Worm (Caenorhabditis elegans) whole organism, L4 larva: ENCODE data around the gene srx-10.

Source experiments
- F26F4.8 ChIP-seq: fragments of 200-800 bp; sonication (Bioruptor generic); conservative IDR thresholded peaks from 2 replicates; pipeline ENCODE4 v1.3.6; 2022; ENCODE audit warnings: missing genetic modification characterization, missing compliant biosample characterization
- T20F7.1 ChIP-seq: fragments of 200-800 bp; sonication (Bioruptor generic); optimal IDR thresholded peaks from 2 replicates; lab custom pipeline; 2018; ENCODE audit warnings: mild to moderate bottlenecking, missing genetic modification characterization, missing compliant biosample characterization
- arid-1 ChIP-seq: fragments of 200-800 bp; sonication (Bioruptor generic); conservative IDR thresholded peaks from 2 replicates; pipeline ENCODE4 v1.3.6; 2022; ENCODE audit warnings: missing genetic modification reagents, missing genetic modification characterization, missing compliant biosample characterization
- ceh-28 ChIP-seq: fragments of 150-350 bp; optimal IDR thresholded peaks from 2 replicates; lab custom pipeline; 2014; ENCODE audit warnings: missing biosample characterization, missing genetic modification reagents, missing genetic modification characterization
- ctbp-1 ChIP-seq: fragments of 200-800 bp; sonication (Bioruptor generic); IDR thresholded peaks from 2 replicates; pipeline ENCODE4 v1.3.6; 2022; ENCODE audit warnings: missing genetic modification reagents, missing genetic modification characterization, missing compliant biosample characterization
- daf-16 ChIP-seq, 3 experiments: sonication (generic microtip); optimal IDR thresholded peaks; 2 replicates each; lab custom pipeline; 2016 to 2017; ENCODE audit warnings: missing genetic modification characterization in 3 of 3, missing genetic modification reagents in 3 of 3, mild to moderate bottlenecking in 2 of 3, missing compliant biosample characterization in 2 of 3, missing biosample characterization in 1 of 3, moderate library complexity in 1 of 3
- daf-8 ChIP-seq: fragments of 200-800 bp; sonication (Bioruptor generic); IDR thresholded peaks from 2 replicates; pipeline ENCODE4 v1.3.6; 2022; ENCODE audit warnings: missing genetic modification characterization, missing compliant biosample characterization
- dmd-6 ChIP-seq: fragments of 200-800 bp; sonication (Bioruptor generic); IDR thresholded peaks from 2 replicates; pipeline ENCODE4 v1.3.6; 2022; ENCODE audit warnings: missing genetic modification reagents, missing genetic modification characterization, missing compliant biosample characterization
- dmd-8 ChIP-seq: fragments of 200-800 bp; sonication (Bioruptor generic); IDR thresholded peaks from 2 replicates; pipeline ENCODE4 v1.3.6; 2022; ENCODE audit warnings: missing genetic modification characterization, missing compliant biosample characterization
- dmd-9 ChIP-seq: fragments of 200-800 bp; sonication (Bioruptor generic); IDR thresholded peaks from 2 replicates; pipeline ENCODE4 v1.3.6; 2022; ENCODE audit warnings: missing genetic modification reagents, missing genetic modification characterization, missing compliant biosample characterization
- dve-1 ChIP-seq: sonication (generic microtip); optimal IDR thresholded peaks from 2 replicates; lab custom pipeline; 2017; ENCODE audit warnings: antibody characterized with exemption, mild to moderate bottlenecking, missing genetic modification characterization, missing compliant biosample characterization; ENCODE audit not compliant: insufficient read depth
- egl-27 ChIP-seq: sonication (generic microtip); optimal IDR thresholded peaks from 3 replicates; lab custom pipeline; 2017; ENCODE audit warnings: missing biosample characterization, missing genetic modification reagents, missing genetic modification characterization
- hif-1 ChIP-seq, 2 experiments: sonication (generic microtip); optimal IDR thresholded peaks; 2 replicates each; lab custom pipeline; 2016 to 2017; ENCODE audit warnings: missing compliant biosample characterization in 2 of 2, missing genetic modification characterization in 2 of 2, missing genetic modification reagents in 2 of 2, missing genotype in 2 of 2, mild to moderate bottlenecking in 1 of 2
- hlh-11 ChIP-seq: fragments of 200-800 bp; sonication (Bioruptor generic); optimal IDR thresholded peaks from 2 replicates; lab custom pipeline; 2018; ENCODE audit warnings: mild to moderate bottlenecking, missing genetic modification characterization, missing compliant biosample characterization
- hlh-30 ChIP-seq: sonication (generic microtip); optimal IDR thresholded peaks from 2 replicates; lab custom pipeline; 2017; ENCODE audit warnings: antibody characterized with exemption, mild to moderate bottlenecking, missing genetic modification characterization, missing compliant biosample characterization; ENCODE audit not compliant: insufficient read depth
- hmg-1.1 ChIP-seq: fragments of 200-800 bp; sonication (Bioruptor generic); IDR thresholded peaks from 2 replicates; pipeline ENCODE4 v1.3.6; 2022; ENCODE audit warnings: missing genetic modification reagents, missing genetic modification characterization, missing compliant biosample characterization
- lim-7 ChIP-seq: fragments of 200-800 bp; sonication (Bioruptor generic); IDR thresholded peaks from 2 replicates; pipeline ENCODE4 v1.3.6; 2022; ENCODE audit warnings: missing genetic modification characterization, missing compliant biosample characterization
- lin-1 ChIP-seq: fragments of 200-800 bp; sonication (Bioruptor generic); IDR thresholded peaks from 2 replicates; pipeline ENCODE4 v1.3.6; 2022; ENCODE audit warnings: missing genetic modification reagents, missing genetic modification characterization, missing compliant biosample characterization
- lin-15B ChIP-seq: fragments of 150-350 bp; sonication (generic microtip); optimal IDR thresholded peaks from 3 replicates; lab custom pipeline; 2014; ENCODE audit warnings: missing biosample characterization, missing genetic modification characterization
- lin-38 ChIP-seq: fragments of 200-800 bp; sonication (Bioruptor generic); IDR thresholded peaks from 2 replicates; pipeline ENCODE4 v1.3.6; 2022; ENCODE audit warnings: missing genetic modification reagents, missing genetic modification characterization, missing compliant biosample characterization
- mep-1 ChIP-seq: fragments of 150-350 bp; sonication (generic microtip); optimal IDR thresholded peaks from 3 replicates; lab custom pipeline; 2014; ENCODE audit warnings: missing biosample characterization, missing genetic modification characterization
- nhr-102 ChIP-seq: sonication (generic microtip); optimal IDR thresholded peaks from 2 replicates; lab custom pipeline; 2016; ENCODE audit warnings: mild to moderate bottlenecking, missing genetic modification characterization, moderate library complexity, missing compliant biosample characterization
- nhr-237 ChIP-seq: sonication (generic microtip); optimal IDR thresholded peaks from 2 replicates; lab custom pipeline; 2017; ENCODE audit warnings: missing biosample characterization, missing genetic modification characterization
- nhr-28 ChIP-seq: fragments of 150-350 bp; optimal IDR thresholded peaks from 2 replicates; lab custom pipeline; 2014; ENCODE audit warnings: missing biosample characterization, missing genetic modification characterization
- nhr-42 ChIP-seq: fragments of 200-800 bp; sonication (Bioruptor generic); IDR thresholded peaks from 2 replicates; pipeline ENCODE4 v1.3.6; 2022; ENCODE audit warnings: missing genetic modification characterization, missing compliant biosample characterization
- nhr-48 ChIP-seq: sonication (generic microtip); optimal IDR thresholded peaks from 2 replicates; lab custom pipeline; 2016; ENCODE audit warnings: mild to moderate bottlenecking, missing genetic modification characterization, missing compliant biosample characterization
- nhr-77 ChIP-seq: fragments of 150-350 bp; optimal IDR thresholded peaks from 2 replicates; lab custom pipeline; 2014; ENCODE audit warnings: missing biosample characterization, missing genetic modification characterization
- pha-4 ChIP-seq, 2 experiments: fragments of 150-350 bp in 1 of 2; fragments of 200-800 bp in 1 of 2; sonication (Bioruptor generic) in 1 of 2; IDR thresholded peaks in 1 of 2; optimal IDR thresholded peaks in 1 of 2; 2 replicates each; pipeline versions ENCODE4 v1.3.6 to Lab custom; 2014 to 2022; ENCODE audit warnings: missing genetic modification characterization in 2 of 2, missing genetic modification reagents in 2 of 2, missing biosample characterization in 1 of 2, missing compliant biosample characterization in 1 of 2
- php-3 ChIP-seq: fragments of 200-800 bp; sonication (Bioruptor generic); IDR thresholded peaks from 2 replicates; pipeline ENCODE4 v1.3.6; 2022; ENCODE audit warnings: missing genetic modification reagents, missing genetic modification characterization, missing compliant biosample characterization
- pqm-1 ChIP-seq: sonication (generic microtip); optimal IDR thresholded peaks from 2 replicates; lab custom pipeline; 2017; ENCODE audit warnings: missing biosample characterization, missing genetic modification characterization
- rbr-2 ChIP-seq: sonication (generic microtip); optimal IDR thresholded peaks from 2 replicates; lab custom pipeline; 2016; ENCODE audit warnings: missing genotype, missing genetic modification characterization, missing compliant biosample characterization
- set-16 ChIP-seq: fragments of 200-800 bp; sonication (Bioruptor generic); IDR thresholded peaks from 2 replicates; pipeline ENCODE4 v1.3.6; 2022; ENCODE audit warnings: missing genetic modification reagents, missing genetic modification characterization, missing compliant biosample characterization
- skn-1 ChIP-seq: fragments of 150-350 bp; optimal IDR thresholded peaks from 2 replicates; lab custom pipeline; 2014; ENCODE audit warnings: missing biosample characterization, missing genetic modification characterization
- spr-3 ChIP-seq: fragments of 200-800 bp; sonication (Bioruptor generic); optimal IDR thresholded peaks from 2 replicates; lab custom pipeline; 2018; ENCODE audit warnings: mild to moderate bottlenecking, missing genetic modification characterization, missing compliant biosample characterization
- unc-39 ChIP-seq: sonication (generic microtip); optimal IDR thresholded peaks from 2 replicates; lab custom pipeline; 2017; ENCODE audit warnings: missing biosample characterization, missing genetic modification characterization
- unc-62 ChIP-seq, 3 experiments: fragments of 150-350 bp in 1 of 3; sonication (generic microtip); optimal IDR thresholded peaks in 2 of 3; peaks in 1 of 3; 1 replicate in 1 of 3; 2 replicates in 2 of 3; lab custom pipeline; 2014 to 2017; ENCODE audit warnings: missing biosample characterization in 3 of 3, missing genetic modification characterization in 3 of 3, missing genetic modification reagents in 3 of 3, missing genotype in 1 of 3
- zfp-3 ChIP-seq: fragments of 200-800 bp; sonication (Bioruptor generic); conservative IDR thresholded peaks from 2 replicates; pipeline ENCODE4 v1.3.6; 2022; ENCODE audit warnings: missing genetic modification reagents, missing genetic modification characterization, missing compliant biosample characterization
- zip-2 ChIP-seq: fragments of 150-350 bp; optimal IDR thresholded peaks from 2 replicates; lab custom pipeline; 2014; ENCODE audit warnings: missing biosample characterization, missing genetic modification characterization

srx-10 gene

ce11 chrV:13946385-13947019, at the start of gene srx-10, which contains the start of gene clec-226:
TSS of gene srx-10 (minus strand) at chrV:13946485.
TSS of gene clec-226 (plus strand) at chrV:13946969.
- TF ChIP-seq dmd-9 (no peak), lin-38 (GFP tag; lab: Robert Waterston, UW) (no peak), rbr-2 (tag; lab: Kevin White, UChicago) (no peak), nhr-28 (tag; lab: Kevin White, UChicago) (no peak), egl-27 (tag; lab: Kevin White, UChicago) (no peak)

- TF ChIP-seq lin-15B (tag; lab: Kevin White, UChicago) (no peak), unc-39 (tag; lab: Kevin White, UChicago) (no peak), mep-1 (no peak), nhr-102 (tag; lab: Kevin White, UChicago) (no peak)
Measured at ce11 chrV:13993478-13993877, 47.2 kb upstream of the srx-10 start.

ce11 chrV:13992485-13992884, 46.2 kb upstream of the srx-10 start, which contains the start of gene droe-4:
TSS of gene droe-4 (plus strand) at chrV:13992656.
- TF ChIP-seq unc-62 (GFP tag; optimal IDR thresholded peaks at IDR 0.05 in 1 of 2; lab: Kevin White, UChicago) (peak in 1 of 2 experiments; percentile 56), unc-62 (tag; optimal IDR thresholded peaks at IDR 0.05; lab: Kevin White, UChicago) (no peak), T20F7.1 (GFP tag; lab: Kevin White, UChicago) (no peak)

ce11 chrV:13992017-13992416, 45.7 kb upstream of the srx-10 start:
- peak; percentile 20; the same call in 1 of the 2 replicates for TF ChIP-seq lin-38 (GFP tag; lab: Robert Waterston, UW)

ce11 chrV:13986823-13987222, 40.5 kb upstream of the srx-10 start:
- no peak for TF ChIP-seq set-16 (GFP tag; lab: Robert Waterston, UW)
- TF ChIP-seq daf-8 = no peak
- TF ChIP-seq dmd-6 (GFP tag; lab: Robert Waterston, UW) = peak; percentile 47; the same call in 1 of the 2 replicates
- TF ChIP-seq F26F4.8 (GFP tag; lab: Robert Waterston, UW) = no peak
- TF ChIP-seq hlh-30 (tag; lab: Kevin White, UChicago) = peak; percentile 2
- TF ChIP-seq ceh-28 (tag; lab: Kevin White, UChicago) = no peak
- no peak for TF ChIP-seq ctbp-1
- TF ChIP-seq daf-16 (GFP tag; optimal IDR thresholded peaks at IDR 0.05; lab: Kevin White, UChicago) = no peak
- TF ChIP-seq daf-16 (tag; optimal IDR thresholded peaks at IDR 0.05; lab: Kevin White, UChicago) = peak; percentile 58
- 0 out of 2 replicates have a peak, but pooled peaks have one; percentile 9 for TF ChIP-seq lim-7 (GFP tag; lab: Robert Waterston, UW)
- TF ChIP-seq zfp-3 (GFP tag; lab: Robert Waterston, UW) = 0 out of 2 replicates have a peak, but pooled peaks have one; percentile 63
- TF ChIP-seq nhr-28 (tag; lab: Kevin White, UChicago) = peak; percentile 88
- TF ChIP-seq T20F7.1 (GFP tag; lab: Kevin White, UChicago) = peak; percentile 46
- TF ChIP-seq nhr-48 (tag; lab: Kevin White, UChicago) = peak; percentile 26
- TF ChIP-seq hif-1 (tag; optimal IDR thresholded peaks at IDR 0.05; lab: Kevin White, UChicago) = peak in 1 of 2 experiments; percentile 56
- peak; percentile 57 for TF ChIP-seq hlh-11 (tag; lab: Kevin White, UChicago)
- TF ChIP-seq unc-62 (GFP tag; optimal IDR thresholded peaks at IDR 0.05 in 1 of 2; lab: Kevin White, UChicago) = no peak
- TF ChIP-seq unc-62 (tag; optimal IDR thresholded peaks at IDR 0.05; lab: Kevin White, UChicago) = no peak
- TF ChIP-seq zip-2 (tag; lab: Kevin White, UChicago) = no peak
- TF ChIP-seq nhr-77 (tag; lab: Kevin White, UChicago) = peak; percentile 43
- TF ChIP-seq lin-1 (GFP tag; lab: Robert Waterston, UW) = peak; percentile 7; the same call in 1 of the 2 replicates
- no peak for TF ChIP-seq nhr-237 (tag; lab: Kevin White, UChicago)
- no peak for TF ChIP-seq spr-3 (GFP tag; lab: Kevin White, UChicago)
- peak; percentile 84 for TF ChIP-seq dve-1 (tag; lab: Kevin White, UChicago)
- no peak for TF ChIP-seq dmd-8
- TF ChIP-seq lin-38 (GFP tag; lab: Robert Waterston, UW) = no peak; the same call in 1 of the 2 replicates
- no peak for TF ChIP-seq skn-1 (tag; lab: Kevin White, UChicago)
- peak; percentile 65 for TF ChIP-seq php-3 (GFP tag; lab: Robert Waterston, UW)
- no peak for TF ChIP-seq nhr-42 (GFP tag; lab: Robert Waterston, UW)
- TF ChIP-seq pqm-1 (tag; lab: Kevin White, UChicago) = peak; percentile 95
- TF ChIP-seq arid-1 = 0 out of 2 replicates have a peak, but pooled peaks have one; percentile 9
- 0 out of 2 replicates have a peak, but pooled peaks have one; percentile 28 for TF ChIP-seq hmg-1.1 (GFP tag; lab: Robert Waterston, UW)
- peak; percentile 38 for TF ChIP-seq nhr-102 (tag; lab: Kevin White, UChicago)
- peak; percentile 50; the same call in 1 of the 2 replicates for TF ChIP-seq pha-4 (GFP tag; IDR thresholded peaks at IDR 0.05; lab: Robert Waterston, UW)
- TF ChIP-seq pha-4 (tag; optimal IDR thresholded peaks at IDR 0.05; lab: Kevin White, UChicago) = no peak
- TF ChIP-seq, all 104 proteins: peak for 19
